Worm (Caenorhabditis elegans): ENCODE results near the gene K08F9.1.

Gene K08F9.1

DNA sequence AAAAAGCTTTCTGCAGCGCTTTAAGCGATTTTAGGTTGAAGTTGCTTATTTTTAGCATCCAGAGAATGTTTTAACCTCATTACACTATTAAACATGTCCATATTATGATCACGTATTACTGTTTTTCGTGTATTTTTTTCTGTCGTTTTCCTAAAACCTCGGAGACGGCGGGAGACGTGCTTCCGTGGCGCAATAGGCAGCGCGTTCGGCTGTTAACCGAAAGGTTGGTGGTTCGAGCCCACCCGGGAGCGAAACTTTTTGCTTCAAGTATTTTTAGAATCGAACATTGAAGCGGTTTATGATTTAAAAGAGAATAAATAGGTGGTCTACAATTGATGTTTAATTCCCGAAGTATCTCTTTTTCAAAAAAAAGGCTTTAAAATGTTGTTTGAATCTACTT lies 13.3 kb upstream of the K08F9.1 start:
- TF ChIP-seq dmd-4 (tag; optimal IDR thresholded peaks at IDR 0.05; ENCODE audit: borderline replicate concordance) = no peak
- TF ChIP-seq gmeb-2 (tag; optimal IDR thresholded peaks at IDR 0.05) = no peak
- no peak for TF ChIP-seq ceh-31 (tag; optimal IDR thresholded peaks at IDR 0.05)
- TF ChIP-seq nhr-11 (tag; optimal IDR thresholded peaks at IDR 0.05) = no peak
- no peak for TF ChIP-seq tbx-7 (tag; optimal IDR thresholded peaks at IDR 0.05)
- TF ChIP-seq pax-1 (tag; optimal IDR thresholded peaks at IDR 0.05) = no peak
- TF ChIP-seq elt-2 (tag; optimal IDR thresholded peaks at IDR 0.05) = no peak
- TF ChIP-seq madf-2 (tag; optimal IDR thresholded peaks at IDR 0.05) = no peak
- no peak for TF ChIP-seq ceh-9 (tag; optimal IDR thresholded peaks at IDR 0.05)
- no peak for TF ChIP-seq C08G9.2 (tag; optimal IDR thresholded peaks at IDR 0.05)

- TF ChIP-seq ceh-45 (GFP tag; IDR thresholded peaks at IDR 0.05) = no peak
- TF ChIP-seq hlh-13 (GFP tag; optimal IDR thresholded peaks at IDR 0.05) = no peak
- TF ChIP-seq pros-1 (tag; optimal IDR thresholded peaks at IDR 0.05) = no peak
- TF ChIP-seq ceh-22 (tag; optimal IDR thresholded peaks at IDR 0.05) = no peak
- TF ChIP-seq K09A11.1 (tag; optimal IDR thresholded peaks at IDR 0.05; ENCODE audit: insufficient read depth) = no peak
- no peak for TF ChIP-seq C08G9.2 (tag; optimal IDR thresholded peaks at IDR 0.05)
- no peak for TF ChIP-seq tbx-7 (tag; optimal IDR thresholded peaks at IDR 0.05)
- TF ChIP-seq unc-42 (tag; optimal IDR thresholded peaks at IDR 0.05) = no peak
- TF ChIP-seq pqm-1 (tag; optimal IDR thresholded peaks at IDR 0.05) = no peak
Measured at ce11 chrV:15153277-15153676, 10.1 kb upstream of the K08F9.1 start, which contains the start of gene srh-55. Gene srh-55 (plus strand): TSS chrV:15153577.

- TF ChIP-seq ceh-6 (GFP tag; optimal IDR thresholded peaks at IDR 0.05) = no peak
- TF ChIP-seq ceh-24 (tag; optimal IDR thresholded peaks at IDR 0.05) = no peak
- no peak for TF ChIP-seq fkh-10 (GFP tag; optimal IDR thresholded peaks at IDR 0.05)
- no peak for TF ChIP-seq ceh-2 (tag; optimal IDR thresholded peaks at IDR 0.05)
- TF ChIP-seq eyg-1 (tag; optimal IDR thresholded peaks at IDR 0.05) = no peak
Measured at ce11 chrV:15152010-15152409, 8.8 kb upstream of the K08F9.1 start.

DNA sequence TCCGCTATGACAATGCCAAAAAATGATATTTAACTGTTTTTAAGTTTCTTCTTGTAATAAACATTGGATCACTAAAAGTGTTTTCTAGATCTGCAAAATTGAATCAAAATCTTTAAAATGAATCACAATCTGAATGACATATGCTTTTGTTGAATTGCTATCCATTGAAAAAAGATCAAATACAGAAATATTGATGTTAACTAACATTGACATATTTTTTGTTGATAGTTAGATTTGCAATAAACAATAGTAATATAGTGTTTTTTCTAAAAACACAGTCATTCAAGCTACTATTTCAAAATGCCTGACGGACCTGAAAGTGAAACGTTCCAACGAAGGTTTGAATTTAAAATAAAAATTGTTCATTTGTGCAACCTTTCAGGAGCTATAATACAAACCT lies 7.5 kb upstream of the K08F9.1 start, which contains the start of gene T09F5.2:
TSS of gene T09F5.2 (plus strand) at position 301 of the 400 bp plus-strand sequence.
- TF ChIP-seq ceh-18 (tag; optimal IDR thresholded peaks at IDR 0.05) (no peak), pax-1 (tag; optimal IDR thresholded peaks at IDR 0.05) (no peak), C38D4.7 (GFP tag; optimal IDR thresholded peaks at IDR 0.05) (no peak), rnt-1 (tag; optimal IDR thresholded peaks at IDR 0.05) (no peak), ceh-48 (tag; optimal IDR thresholded peaks at IDR 0.05) (no peak), ama-1 (optimal IDR thresholded peaks at IDR 0.05) (no peak), madf-2 (tag; optimal IDR thresholded peaks at IDR 0.05) (no peak), T23F11.4 (GFP tag; optimal IDR thresholded peaks at IDR 0.05) (no peak), hlh-8 (tag; optimal IDR thresholded peaks at IDR 0.05) (no peak), npax-4 (tag; optimal IDR thresholded peaks at IDR 0.05) (no peak), nhr-11 (tag; optimal IDR thresholded peaks at IDR 0.05) (no peak), elt-4 (tag; optimal IDR thresholded peaks at IDR 0.05) (no peak), nfya-1 (tag; optimal IDR thresholded peaks at IDR 0.05) (no peak), tbx-2 (tag; optimal IDR thresholded peaks at IDR 0.05) (no peak), fkh-6 (tag; optimal IDR thresholded peaks at IDR 0.05) (no peak), ceh-19 (GFP tag; optimal IDR thresholded peaks at IDR 0.05) (no peak)

DNA sequence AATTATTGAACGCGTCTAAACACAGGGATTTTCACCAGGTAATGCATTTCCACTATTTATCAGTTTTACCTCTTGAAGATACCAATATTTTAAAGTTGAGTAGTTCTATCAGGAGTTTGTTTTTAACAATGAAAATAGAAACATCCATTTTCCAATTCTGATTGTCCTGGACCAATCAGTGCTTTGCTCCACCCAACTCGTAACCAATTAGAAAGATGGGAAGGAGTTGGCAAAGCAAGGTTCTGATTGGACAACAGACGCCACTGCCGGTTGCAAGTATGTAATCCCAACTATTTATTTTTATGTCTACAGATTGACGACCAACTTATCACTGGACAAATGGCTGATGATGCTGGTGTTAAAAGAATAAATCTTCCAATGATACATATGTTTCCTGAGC lies 7.0 kb upstream of the K08F9.1 start:
- TF ChIP-seq gmeb-2 (tag; optimal IDR thresholded peaks at IDR 0.05) (no peak), nfya-1 (tag; optimal IDR thresholded peaks at IDR 0.05) (peak; percentile 69), che-1 (tag; optimal IDR thresholded peaks at IDR 0.05) (no peak), pax-1 (tag; optimal IDR thresholded peaks at IDR 0.05) (no peak)

All from whole organism, late embryonic.